Fruit fly (Drosophila melanogaster): ENCODE measurements around the gene CG31635.

CG31635 gene

DNA sequence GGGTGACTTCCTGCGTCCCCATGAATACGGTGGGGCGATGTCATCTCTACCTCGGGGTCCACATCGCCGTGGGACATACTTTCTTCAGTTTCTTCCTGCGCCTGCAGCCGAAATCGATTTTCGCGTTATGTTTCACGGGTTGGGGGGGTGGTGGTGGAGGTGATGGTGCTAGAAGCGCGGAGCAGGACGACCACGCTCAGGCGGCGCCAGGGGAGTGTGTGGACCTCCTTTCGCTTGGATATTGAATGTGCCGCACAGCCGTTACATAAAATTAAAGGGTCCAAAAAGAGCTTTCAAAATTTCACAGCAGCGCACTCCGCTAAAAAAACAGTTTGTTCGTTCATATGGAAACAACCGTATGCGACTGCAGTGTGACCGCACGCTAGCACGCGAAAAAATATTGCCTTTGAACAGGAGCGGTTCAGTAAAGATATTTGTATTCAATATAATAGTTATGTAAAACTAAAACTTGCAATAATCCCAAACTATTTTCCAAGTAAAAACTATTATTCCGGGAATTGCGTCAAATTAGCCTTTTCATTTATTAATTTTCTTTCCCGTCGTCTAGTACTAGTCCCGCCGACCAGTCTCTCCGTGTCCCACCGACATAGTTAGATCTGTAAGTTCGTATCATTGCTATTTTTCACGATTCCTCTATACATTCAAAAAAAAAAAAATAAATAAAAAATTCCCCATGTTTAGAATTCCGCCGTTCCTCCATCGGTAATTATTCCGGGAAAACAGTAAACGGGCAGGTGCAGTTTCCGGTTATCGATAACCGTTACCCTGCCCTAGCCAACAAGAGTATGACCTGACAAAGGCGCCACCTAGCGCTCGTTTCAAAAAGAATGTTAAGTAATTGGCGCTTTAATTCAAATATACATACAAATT lies 35.3 kb upstream of the CG31635 start, which contains the start of gene Nhe3 (continued):
- TF ChIP-seq N (GFP tag; optimal IDR thresholded peaks at IDR 0.05) = no peak
- no peak for TF ChIP-seq brk (GFP tag; optimal IDR thresholded peaks at IDR 0.05)
- no peak for TF ChIP-seq CrebA (GFP tag; optimal IDR thresholded peaks at IDR 0.05; ENCODE audit: borderline replicate concordance)
- TF ChIP-seq ey (GFP tag; optimal IDR thresholded peaks at IDR 0.05) = peak; percentile 82
- peak; percentile 44 for TF ChIP-seq Hr83 (GFP tag; optimal IDR thresholded peaks at IDR 0.05; ENCODE audit: poor library complexity, severe bottlenecking)
- peak; percentile 53 for TF ChIP-seq CG9705 (GFP tag; optimal IDR thresholded peaks at IDR 0.05)
- peak; percentile 80 for TF ChIP-seq br (GFP tag; optimal IDR thresholded peaks at IDR 0.05)
- TF ChIP-seq GATAd (GFP tag; optimal IDR thresholded peaks at IDR 0.05) = no peak
- TF ChIP-seq Sp1 (GFP tag; optimal IDR thresholded peaks at IDR 0.05) = peak; percentile 72
- TF ChIP-seq Myc (optimal IDR thresholded peaks at IDR 0.05) = no peak

DNA sequence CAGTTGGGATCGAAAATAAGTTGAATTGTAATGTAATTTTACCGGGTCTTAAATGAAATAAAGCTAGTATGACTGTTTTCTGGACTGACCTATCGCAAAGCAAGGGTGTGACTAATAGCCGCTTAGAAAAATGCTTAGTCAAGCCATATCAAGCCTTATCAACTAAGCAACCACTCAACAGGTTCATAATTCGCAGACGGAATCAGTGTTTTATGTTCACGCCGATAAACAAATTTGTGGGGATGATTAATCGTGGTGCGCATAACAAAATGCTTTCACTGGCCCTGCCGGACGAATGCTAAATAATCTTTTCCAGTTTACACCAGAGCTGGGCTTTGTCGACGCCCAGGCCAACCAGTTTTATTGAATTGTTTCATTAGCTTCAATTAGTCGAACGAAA lies 34.0 kb upstream of the CG31635 start:
- TF ChIP-seq brk (GFP tag; optimal IDR thresholded peaks at IDR 0.05) = no peak
- no peak for TF ChIP-seq dmrt93B (GFP tag; optimal IDR thresholded peaks at IDR 0.05)
- TF ChIP-seq dsf (GFP tag; optimal IDR thresholded peaks at IDR 0.05; ENCODE audit: borderline replicate concordance) = no peak
- TF ChIP-seq jim (GFP tag; optimal IDR thresholded peaks at IDR 0.05) = no peak
- TF ChIP-seq sv (GFP tag; optimal IDR thresholded peaks at IDR 0.05) = no peak
- no peak for TF ChIP-seq foxo (GFP tag; optimal IDR thresholded peaks at IDR 0.05)
- no peak for TF ChIP-seq HLH106 (tag; optimal IDR thresholded peaks at IDR 0.05)
- no peak for TF ChIP-seq Myc (optimal IDR thresholded peaks at IDR 0.05)
- no peak for TF ChIP-seq usp (GFP tag; optimal IDR thresholded peaks at IDR 0.05)
- TF ChIP-seq Hr78 (GFP tag; optimal IDR thresholded peaks at IDR 0.05) = no peak
- no peak for TF ChIP-seq Dfd (GFP tag; optimal IDR thresholded peaks at IDR 0.05)
- no peak for TF ChIP-seq CrebA (GFP tag; optimal IDR thresholded peaks at IDR 0.05; ENCODE audit: borderline replicate concordance)
- no peak for TF ChIP-seq N (GFP tag; optimal IDR thresholded peaks at IDR 0.05)
- no peak for TF ChIP-seq rgr (GFP tag; optimal IDR thresholded peaks at IDR 0.05)
- TF ChIP-seq CG9705 (GFP tag; optimal IDR thresholded peaks at IDR 0.05) = no peak
- no peak for TF ChIP-seq pan (optimal IDR thresholded peaks at IDR 0.05)

- no peak for TF ChIP-seq foxo (GFP tag; optimal IDR thresholded peaks at IDR 0.05)
- no peak for TF ChIP-seq br (GFP tag; optimal IDR thresholded peaks at IDR 0.05)
- no peak for TF ChIP-seq OdsH (GFP tag; optimal IDR thresholded peaks at IDR 0.05)
- TF ChIP-seq brk (GFP tag; optimal IDR thresholded peaks at IDR 0.05) = no peak
- no peak for TF ChIP-seq rgr (GFP tag; optimal IDR thresholded peaks at IDR 0.05)
Observed at dm6 chr2L:6677453-6677852, 28.5 kb upstream of the CG31635 start, which contains the start of gene Nse1. TSS of gene Nse1 (minus strand) at chr2L:6677625.

dm6 chr2L:6676535-6676934 lies 27.6 kb upstream of the CG31635 start, which contains the start of gene cort:
TSS of gene cort (minus strand) at chr2L:6676635.
- no peak for TF ChIP-seq woc (GFP tag; optimal IDR thresholded peaks at IDR 0.05)
- no peak for TF ChIP-seq tai (GFP tag; optimal IDR thresholded peaks at IDR 0.05)
- TF ChIP-seq Hnf4 (GFP tag; optimal IDR thresholded peaks at IDR 0.05) = no peak
- TF ChIP-seq CrebA (GFP tag; optimal IDR thresholded peaks at IDR 0.05; ENCODE audit: borderline replicate concordance) = no peak
- no peak for TF ChIP-seq Sp1 (GFP tag; optimal IDR thresholded peaks at IDR 0.05)
- TF ChIP-seq Dif (GFP tag; optimal IDR thresholded peaks at IDR 0.05; ENCODE audit: partially characterized antibody) = no peak
- TF ChIP-seq Hr78 (GFP tag; optimal IDR thresholded peaks at IDR 0.05) = no peak

- TF ChIP-seq OdsH (GFP tag; optimal IDR thresholded peaks at IDR 0.05) (peak; percentile 72), dmrt93B (GFP tag; optimal IDR thresholded peaks at IDR 0.05) (no peak), foxo (GFP tag; optimal IDR thresholded peaks at IDR 0.05) (peak; percentile 15 to 74), Dfd (GFP tag; optimal IDR thresholded peaks at IDR 0.05) (no peak), Hr78 (GFP tag; optimal IDR thresholded peaks at IDR 0.05) (no peak), Vsx2 (GFP tag; optimal IDR thresholded peaks at IDR 0.05; ENCODE audit: partially characterized antibody) (no peak), Rel (GFP tag; optimal IDR thresholded peaks at IDR 0.05) (no peak), Rel (tag; optimal IDR thresholded peaks at IDR 0.05) (peak; percentile 99), GATAd (GFP tag; optimal IDR thresholded peaks at IDR 0.05) (no peak), Abd-B (GFP tag; optimal IDR thresholded peaks at IDR 0.05) (no peak), psq (GFP tag; optimal IDR thresholded peaks at IDR 0.05) (peak; percentile 98), HLH106 (tag; optimal IDR thresholded peaks at IDR 0.05) (peak; percentile 55), N (GFP tag; optimal IDR thresholded peaks at IDR 0.05) (no peak), br (GFP tag; optimal IDR thresholded peaks at IDR 0.05) (peak; percentile 64), fru (GFP tag; optimal IDR thresholded peaks at IDR 0.05) (no peak), Mio (GFP tag; optimal IDR thresholded peaks at IDR 0.05) (no peak), Dif (GFP tag; optimal IDR thresholded peaks at IDR 0.05; ENCODE audit: partially characterized antibody) (peak; percentile 67), jim (GFP tag; optimal IDR thresholded peaks at IDR 0.05) (no peak), CG32264 (GFP tag; optimal IDR thresholded peaks at IDR 0.05) (no peak), sage (GFP tag; optimal IDR thresholded peaks at IDR 0.05) (no peak), CrebA (GFP tag; optimal IDR thresholded peaks at IDR 0.05; ENCODE audit: borderline replicate concordance) (no peak), Myc (optimal IDR thresholded peaks at IDR 0.05) (no peak), dsf (GFP tag; optimal IDR thresholded peaks at IDR 0.05; ENCODE audit: borderline replicate concordance) (peak; percentile 37), tai (GFP tag; optimal IDR thresholded peaks at IDR 0.05) (no peak), Sp1 (GFP tag; optimal IDR thresholded peaks at IDR 0.05) (peak; percentile 36), brk (GFP tag; optimal IDR thresholded peaks at IDR 0.05) (no peak), CG9705 (GFP tag; optimal IDR thresholded peaks at IDR 0.05) (peak; percentile 54), Hnf4 (GFP tag; optimal IDR thresholded peaks at IDR 0.05) (peak; percentile 62), rgr (GFP tag; optimal IDR thresholded peaks at IDR 0.05) (peak; percentile 71)
Observed at dm6 chr2L:6673211-6674012, 24.5 kb upstream of the CG31635 start, which contains the start of gene Spn27A. TSS of gene Spn27A (minus strand) at chr2L:6673347.

Measured in whole organism, wandering third instar larva.